ENCODE assay signal across 4 fruit fly cellular contexts in genomic region chrX:6059135-6059824, dm6.
A peak's percentile ranks its signal among the peaks of the same experiment; 100 is the strongest.
TF ChIP-seq lines count a peak whose summit lies in the region.

No protein-coding gene starts in this region.

- TF ChIP-seq CTCF in whole organism, embryonic (GFP tag; optimal IDR thresholded peaks at IDR 0.05; lab: Kevin White, UChicago): no peak

TF ChIP-seq in whole organism, embryonic, 481 proteins besides CTCF, POLR2A, EP300 and RAD21 (continues in another document):
- TF ChIP-seq croc (GFP tag; conservative IDR thresholded peaks at IDR 0.05; lab: Robert Waterston, UW) (no peak), Fer3 (tag; optimal IDR thresholded peaks at IDR 0.05; lab: Kevin White, UChicago) (no peak), HLH3B (GFP tag; IDR thresholded peaks at IDR 0.05; lab: Robert Waterston, UW) (peak; percentile 38; the same call in 1 of the 2 replicates), run (tag; optimal IDR thresholded peaks at IDR 0.05; lab: Kevin White, UChicago) (no peak), CG13296 (GFP tag; optimal IDR thresholded peaks at IDR 0.05; lab: Kevin White, UChicago) (no peak), sna (GFP tag; IDR thresholded peaks at IDR 0.05; lab: Robert Waterston, UW; ENCODE audit: partially characterized antibody) (no peak), Ets65A (GFP tag; lab: Kevin White, UChicago) (peak; percentile 43), disco-r (GFP tag; optimal IDR thresholded peaks at IDR 0.05; lab: Kevin White, UChicago) (no peak), prd (optimal IDR thresholded peaks at IDR 0.05; lab: Kevin White, UChicago) (no peak), prd (GFP tag; IDR thresholded peaks at IDR 0.05; lab: Robert Waterston, UW) (peak; percentile 64; the same call in 2 of the 3 replicates), CG9932 (GFP tag; IDR thresholded peaks at IDR 0.05; lab: Robert Waterston, UW) (no peak), sens (GFP tag; lab: Kevin White, UChicago) (peak; percentile 50), CG32767 (GFP tag; IDR thresholded peaks at IDR 0.05; lab: Robert Waterston, UW) (no peak), Spps (tag; optimal IDR thresholded peaks at IDR 0.05; lab: Kevin White, UChicago) (no peak), Sin3A (optimal IDR thresholded peaks at IDR 0.05; lab: Kevin White, UChicago) (no peak), CG4328 (GFP tag; optimal IDR thresholded peaks at IDR 0.05; lab: Kevin White, UChicago) (no peak), ssp (GFP tag; IDR thresholded peaks at IDR 0.05; lab: Robert Waterston, UW) (no peak), Vsx1 (GFP tag; optimal IDR thresholded peaks at IDR 0.05; lab: Kevin White, UChicago) (no peak), CG9797 (GFP tag; optimal IDR thresholded peaks at IDR 0.05; lab: Kevin White, UChicago) (no peak), CG18599 (GFP tag; optimal IDR thresholded peaks at IDR 0.05; lab: Kevin White, UChicago) (no peak), Dip2 (GFP tag; IDR thresholded peaks at IDR 0.05; lab: Robert Waterston, UW) (no peak), vfl (GFP tag; optimal IDR thresholded peaks at IDR 0.05; lab: Kevin White, UChicago) (no peak), CG1603 (tag; optimal IDR thresholded peaks at IDR 0.05; lab: Kevin White, UChicago) (no peak), tio (GFP tag; optimal IDR thresholded peaks at IDR 0.05; lab: Kevin White, UChicago) (no peak)

TF ChIP-seq in whole organism, prepupa, 60 proteins besides CTCF, POLR2A, EP300 and RAD21 (continues in another document):
- TF ChIP-seq CG11294 (GFP tag; IDR thresholded peaks at IDR 0.05; lab: Robert Waterston, UW): peak; percentile 45; the same call in 1 of the 2 replicates
- peak; percentile 88 for TF ChIP-seq CG6163 (GFP tag; IDR thresholded peaks at IDR 0.05; lab: Robert Waterston, UW)
- TF ChIP-seq Blimp-1 (GFP tag; optimal IDR thresholded peaks at IDR 0.05; lab: Kevin White, UChicago): peak; percentile 92
- TF ChIP-seq CG32006 (GFP tag; optimal IDR thresholded peaks at IDR 0.05; lab: Kevin White, UChicago): peak; percentile 85
- TF ChIP-seq CG15336 (GFP tag; IDR thresholded peaks at IDR 0.05; lab: Robert Waterston, UW): peak; percentile 81
- peak; percentile 87 for TF ChIP-seq esn (GFP tag; optimal IDR thresholded peaks at IDR 0.05; lab: Kevin White, UChicago)
- peak; percentile 86 for TF ChIP-seq net (GFP tag; optimal IDR thresholded peaks at IDR 0.05; lab: Kevin White, UChicago)
- peak; percentile 90 for TF ChIP-seq cyc (GFP tag; optimal IDR thresholded peaks at IDR 0.05; lab: Kevin White, UChicago)
- peak; percentile 84 for TF ChIP-seq lz (GFP tag; optimal IDR thresholded peaks at IDR 0.05; lab: Kevin White, UChicago)
- peak; percentile 83 for TF ChIP-seq eg (GFP tag; IDR thresholded peaks at IDR 0.05; lab: Robert Waterston, UW)
- TF ChIP-seq achi (GFP tag; optimal IDR thresholded peaks at IDR 0.05; lab: Kevin White, UChicago): peak; percentile 79
- TF ChIP-seq topi (GFP tag; optimal IDR thresholded peaks at IDR 0.05; lab: Kevin White, UChicago): peak; percentile 87
- peak; percentile 29 for TF ChIP-seq spab (GFP tag; optimal IDR thresholded peaks at IDR 0.05; lab: Kevin White, UChicago)
- TF ChIP-seq dsx (GFP tag; optimal IDR thresholded peaks at IDR 0.05; lab: Kevin White, UChicago; ENCODE audit: poor library complexity, severe bottlenecking): no peak
- peak; percentile 90 for TF ChIP-seq CG11902 (GFP tag; optimal IDR thresholded peaks at IDR 0.05; lab: Kevin White, UChicago)
- TF ChIP-seq CG8319 (GFP tag; optimal IDR thresholded peaks at IDR 0.05; lab: Kevin White, UChicago): peak; percentile 86
- peak; percentile 93 for TF ChIP-seq CG6792 (GFP tag; optimal IDR thresholded peaks at IDR 0.05; lab: Kevin White, UChicago)
- TF ChIP-seq Ets96B (tag; optimal IDR thresholded peaks at IDR 0.05; lab: Kevin White, UChicago): no peak
- peak; percentile 84 for TF ChIP-seq CG11762 (GFP tag; optimal IDR thresholded peaks at IDR 0.05; lab: Kevin White, UChicago; ENCODE audit: insufficient read depth)
- peak; percentile 11 for TF ChIP-seq CG6808 (GFP tag; optimal IDR thresholded peaks at IDR 0.05; lab: Kevin White, UChicago)
- no peak for TF ChIP-seq fkh (GFP tag; optimal IDR thresholded peaks at IDR 0.05; lab: Kevin White, UChicago)
- TF ChIP-seq CG1621 (tag; optimal IDR thresholded peaks at IDR 0.05; lab: Kevin White, UChicago): peak; percentile 29
- TF ChIP-seq Sox15 (GFP tag; optimal IDR thresholded peaks at IDR 0.05; lab: Kevin White, UChicago): peak; percentile 81

TF ChIP-seq in whole organism, pupa, 21 proteins besides CTCF, POLR2A, EP300 and RAD21:
- TF ChIP-seq CG9948 (tag; optimal IDR thresholded peaks at IDR 0.05; lab: Kevin White, UChicago) (peak; percentile 20), CG8159 (tag; optimal IDR thresholded peaks at IDR 0.05; lab: Kevin White, UChicago) (peak; percentile 45), Pif1A (GFP tag; optimal IDR thresholded peaks at IDR 0.05; lab: Kevin White, UChicago) (peak; percentile 78), CG13204 (GFP tag; optimal IDR thresholded peaks at IDR 0.05; lab: Kevin White, UChicago) (no peak), D1 (tag; optimal IDR thresholded peaks at IDR 0.05; lab: Kevin White, UChicago) (no peak), CG34367 (tag; optimal IDR thresholded peaks at IDR 0.05; lab: Kevin White, UChicago) (peak; percentile 14), gl (tag; optimal IDR thresholded peaks at IDR 0.05; lab: Kevin White, UChicago) (no peak), EcR (GFP tag; optimal IDR thresholded peaks at IDR 0.05; lab: Kevin White, UChicago) (no peak), CG10348 (GFP tag; IDR thresholded peaks at IDR 0.05; lab: Robert Waterston, UW) (no peak), rn (GFP tag; IDR thresholded peaks at IDR 0.05; lab: Robert Waterston, UW) (peak; percentile 77), CG32121 (GFP tag; IDR thresholded peaks at IDR 0.05; lab: Robert Waterston, UW) (peak; percentile 78; the same call in 1 of the 2 replicates), CG4496 (GFP tag; IDR thresholded peaks at IDR 0.05; lab: Robert Waterston, UW) (peak; percentile 84), fd96Ca (GFP tag; IDR thresholded peaks at IDR 0.05; lab: Robert Waterston, UW) (peak; percentile 76; the same call in 2 of the 3 replicates), Pif1B (GFP tag; optimal IDR thresholded peaks at IDR 0.05; lab: Kevin White, UChicago) (peak; percentile 71), CG14655 (GFP tag; optimal IDR thresholded peaks at IDR 0.05; lab: Kevin White, UChicago) (peak; percentile 54), CG15710 (tag; optimal IDR thresholded peaks at IDR 0.05; lab: Kevin White, UChicago) (peak; percentile 32), CG8301 (tag; optimal IDR thresholded peaks at IDR 0.05; lab: Kevin White, UChicago) (peak; percentile 64), Snoo (tag; optimal IDR thresholded peaks at IDR 0.05; lab: Kevin White, UChicago) (peak; percentile 83), Ets98B (GFP tag; IDR thresholded peaks at IDR 0.05; lab: Robert Waterston, UW) (peak; percentile 72), CG12605 (GFP tag; IDR thresholded peaks at IDR 0.05; lab: Robert Waterston, UW) (0 out of 2 replicates have a peak, but pooled peaks have one; percentile 15), CG17806 (tag; optimal IDR thresholded peaks at IDR 0.05; lab: Kevin White, UChicago) (peak; percentile 31)

TF ChIP-seq in whole organism, wandering third instar larva, 38 proteins besides CTCF, POLR2A, EP300 and RAD21:
- TF ChIP-seq Rel (GFP tag; optimal IDR thresholded peaks at IDR 0.05; lab: Kevin White, UChicago): no peak
- no peak for TF ChIP-seq Rel (tag; optimal IDR thresholded peaks at IDR 0.05; lab: Kevin White, UChicago)
- no peak for TF ChIP-seq CG9705 (GFP tag; optimal IDR thresholded peaks at IDR 0.05; lab: Kevin White, UChicago)
- TF ChIP-seq fru (GFP tag; optimal IDR thresholded peaks at IDR 0.05; lab: Kevin White, UChicago): peak; percentile 71
- TF ChIP-seq ey (GFP tag; optimal IDR thresholded peaks at IDR 0.05; lab: Kevin White, UChicago): peak; percentile 49
- peak; percentile 1 for TF ChIP-seq Sp1 (GFP tag; optimal IDR thresholded peaks at IDR 0.05; lab: Kevin White, UChicago)
- TF ChIP-seq CG32264 (GFP tag; optimal IDR thresholded peaks at IDR 0.05; lab: Kevin White, UChicago): no peak
- TF ChIP-seq OdsH (GFP tag; optimal IDR thresholded peaks at IDR 0.05; lab: Kevin White, UChicago): peak; percentile 18
- no peak for TF ChIP-seq dl (GFP tag; optimal IDR thresholded peaks at IDR 0.05; lab: Kevin White, UChicago; ENCODE audit: insufficient read depth in 1 of 2, partially characterized antibody in 2 of 2)
- no peak for TF ChIP-seq sv (GFP tag; optimal IDR thresholded peaks at IDR 0.05; lab: Kevin White, UChicago)
- TF ChIP-seq dmrt93B (GFP tag; optimal IDR thresholded peaks at IDR 0.05; lab: Kevin White, UChicago): peak; percentile 20
- TF ChIP-seq Mio (GFP tag; optimal IDR thresholded peaks at IDR 0.05; lab: Kevin White, UChicago): no peak
- no peak for TF ChIP-seq dsf (GFP tag; optimal IDR thresholded peaks at IDR 0.05; lab: Kevin White, UChicago; ENCODE audit: borderline replicate concordance)
- TF ChIP-seq rgr (GFP tag; optimal IDR thresholded peaks at IDR 0.05; lab: Kevin White, UChicago): peak; percentile 52
- no peak for TF ChIP-seq Hr83 (GFP tag; optimal IDR thresholded peaks at IDR 0.05; lab: Kevin White, UChicago; ENCODE audit: poor library complexity, severe bottlenecking)
- TF ChIP-seq sage (GFP tag; optimal IDR thresholded peaks at IDR 0.05; lab: Kevin White, UChicago): no peak
- no peak for TF ChIP-seq Hr78 (GFP tag; optimal IDR thresholded peaks at IDR 0.05; lab: Kevin White, UChicago)
- TF ChIP-seq Hnf4 (GFP tag; optimal IDR thresholded peaks at IDR 0.05; lab: Kevin White, UChicago): no peak
- no peak for TF ChIP-seq Dfd (GFP tag; optimal IDR thresholded peaks at IDR 0.05; lab: Kevin White, UChicago)
- no peak for TF ChIP-seq woc (GFP tag; optimal IDR thresholded peaks at IDR 0.05; lab: Kevin White, UChicago)
- peak; percentile 47 for TF ChIP-seq br (GFP tag; optimal IDR thresholded peaks at IDR 0.05; lab: Kevin White, UChicago)
- TF ChIP-seq foxo (GFP tag; optimal IDR thresholded peaks at IDR 0.05; lab: Kevin White, UChicago): peak in 1 of 2 experiments; percentile 63
- no peak for TF ChIP-seq Abd-B (GFP tag; optimal IDR thresholded peaks at IDR 0.05; lab: Kevin White, UChicago)
- TF ChIP-seq h (GFP tag; optimal IDR thresholded peaks at IDR 0.05; lab: Kevin White, UChicago): peak; percentile 62
- no peak for TF ChIP-seq Dif (GFP tag; optimal IDR thresholded peaks at IDR 0.05; lab: Kevin White, UChicago; ENCODE audit: partially characterized antibody)
- TF ChIP-seq HLH106 (tag; optimal IDR thresholded peaks at IDR 0.05; lab: Kevin White, UChicago): peak; percentile 5
- no peak for TF ChIP-seq GATAd (GFP tag; optimal IDR thresholded peaks at IDR 0.05; lab: Kevin White, UChicago)
- no peak for TF ChIP-seq tai (GFP tag; optimal IDR thresholded peaks at IDR 0.05; lab: Kevin White, UChicago)
- no peak for TF ChIP-seq Vsx2 (GFP tag; optimal IDR thresholded peaks at IDR 0.05; lab: Kevin White, UChicago; ENCODE audit: partially characterized antibody)
- no peak for TF ChIP-seq pan (optimal IDR thresholded peaks at IDR 0.05; lab: Kevin White, UChicago)
- peak; percentile 1 for TF ChIP-seq psq (GFP tag; optimal IDR thresholded peaks at IDR 0.05; lab: Kevin White, UChicago)
- TF ChIP-seq Jra (GFP tag; optimal IDR thresholded peaks at IDR 0.05; lab: Kevin White, UChicago): no peak
TF ChIP-seq in whole organism, wandering third instar larva: peak in this region for 11.

Comparison
In these comparisons a context has a peak if more than half of its experiments do, and no peak if none do; other contexts are left out.
1. Of the 7 proteins assayed by ChIP-seq in both whole organism, embryonic and whole organism, prepupa: peak only in whole organism, embryonic: none; only in whole organism, prepupa: CG16779, CG6854, Hr39 and Lpt; in both: Blimp-1, Gug and Sox102F; in neither: 0.